Fruit fly (Drosophila melanogaster): ENCODE measurements around the gene rg.

Gene rg

dm6 chrX:5084146-5085085 lies 1.1 kb upstream of the rg start, which contains the start of gene CG32767:
Gene CG32767 (minus strand): TSS chrX:5084768.
- TF ChIP-seq fd96Ca (GFP tag; IDR thresholded peaks at IDR 0.05): peak; percentile 43; the same call in 2 of the 3 replicates
- no peak for TF ChIP-seq CG12605 (GFP tag; IDR thresholded peaks at IDR 0.05)
- TF ChIP-seq D1 (tag; optimal IDR thresholded peaks at IDR 0.05): no peak
- no peak for TF ChIP-seq CG32121 (GFP tag; IDR thresholded peaks at IDR 0.05)
- no peak for TF ChIP-seq Pif1B (GFP tag; optimal IDR thresholded peaks at IDR 0.05)
- no peak for TF ChIP-seq CG9948 (tag; optimal IDR thresholded peaks at IDR 0.05)
- no peak for TF ChIP-seq CG34367 (tag; optimal IDR thresholded peaks at IDR 0.05)
- peak; percentile 8 for TF ChIP-seq CG8159 (tag; optimal IDR thresholded peaks at IDR 0.05)
- TF ChIP-seq CG10348 (GFP tag; IDR thresholded peaks at IDR 0.05): no peak
- peak; percentile 30; the same call in 1 of the 3 replicates for TF ChIP-seq CG4496 (GFP tag; IDR thresholded peaks at IDR 0.05)
- TF ChIP-seq CG17806 (tag; optimal IDR thresholded peaks at IDR 0.05): no peak
- TF ChIP-seq Snoo (tag; optimal IDR thresholded peaks at IDR 0.05): no peak
- TF ChIP-seq EcR (GFP tag; optimal IDR thresholded peaks at IDR 0.05): no peak
- no peak for TF ChIP-seq Ets98B (GFP tag; IDR thresholded peaks at IDR 0.05)
- TF ChIP-seq CG14655 (GFP tag; optimal IDR thresholded peaks at IDR 0.05): no peak
- TF ChIP-seq CG15710 (tag; optimal IDR thresholded peaks at IDR 0.05): no peak
- TF ChIP-seq gl (tag; optimal IDR thresholded peaks at IDR 0.05): no peak
- peak; percentile 34 for TF ChIP-seq Pif1A (GFP tag; optimal IDR thresholded peaks at IDR 0.05)
- TF ChIP-seq CG8301 (tag; optimal IDR thresholded peaks at IDR 0.05): peak; percentile 0
- TF ChIP-seq CG13204 (GFP tag; optimal IDR thresholded peaks at IDR 0.05): no peak
- no peak for TF ChIP-seq rn (GFP tag; IDR thresholded peaks at IDR 0.05)

- TF ChIP-seq Snoo (tag; optimal IDR thresholded peaks at IDR 0.05): no peak
- TF ChIP-seq Pif1A (GFP tag; optimal IDR thresholded peaks at IDR 0.05): no peak
- no peak for TF ChIP-seq D1 (tag; optimal IDR thresholded peaks at IDR 0.05)
- TF ChIP-seq CG12605 (GFP tag; IDR thresholded peaks at IDR 0.05): no peak
- TF ChIP-seq CG15710 (tag; optimal IDR thresholded peaks at IDR 0.05): no peak
- no peak for TF ChIP-seq CG4496 (GFP tag; IDR thresholded peaks at IDR 0.05)
- no peak for TF ChIP-seq CG8159 (tag; optimal IDR thresholded peaks at IDR 0.05)
- TF ChIP-seq CG17806 (tag; optimal IDR thresholded peaks at IDR 0.05): no peak
- TF ChIP-seq CG8301 (tag; optimal IDR thresholded peaks at IDR 0.05): no peak
- no peak for TF ChIP-seq CG34367 (tag; optimal IDR thresholded peaks at IDR 0.05)
Observed at dm6 chrX:5085086-5085468, 482 bp upstream of the rg start.

DNA sequence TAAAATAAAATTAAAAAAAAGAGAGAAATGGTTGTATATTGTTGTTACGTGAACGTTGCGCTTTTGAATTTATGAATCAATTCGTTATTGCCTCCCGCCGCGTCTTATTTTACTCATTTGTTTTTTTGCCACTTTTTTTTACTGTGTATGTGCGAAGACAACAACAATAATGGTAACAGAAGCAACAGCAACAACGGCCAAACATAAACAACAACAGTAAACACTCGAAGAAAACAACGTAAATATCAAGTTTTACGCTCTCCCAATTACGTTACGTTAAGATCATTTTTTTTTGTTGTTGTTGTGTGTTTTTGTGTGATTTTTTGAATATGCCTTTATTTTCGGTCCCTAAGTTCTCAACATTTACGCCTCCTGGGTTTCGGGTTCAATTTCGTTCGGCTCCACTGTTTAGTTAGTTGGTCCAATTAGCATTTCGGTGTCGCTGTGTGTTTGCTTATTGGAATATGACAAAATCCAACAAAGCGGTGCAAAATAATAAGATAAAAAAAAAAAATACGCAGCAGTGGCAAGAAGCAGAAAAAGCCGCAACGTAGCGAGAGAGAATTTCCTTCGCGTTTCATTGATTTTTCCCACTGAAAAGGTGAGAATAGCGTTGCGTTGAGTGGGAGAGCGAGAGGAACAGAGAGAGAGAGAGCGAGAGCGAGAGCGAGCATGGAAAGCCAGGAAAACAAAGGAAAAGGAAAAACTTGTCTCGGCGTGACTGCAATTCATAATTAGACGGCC lies 577 bp downstream of the rg start:
- TF ChIP-seq Pif1B (GFP tag; optimal IDR thresholded peaks at IDR 0.05) (peak; percentile 16), CG8159 (tag; optimal IDR thresholded peaks at IDR 0.05) (peak; percentile 28), CG34367 (tag; optimal IDR thresholded peaks at IDR 0.05) (no peak), CG14655 (GFP tag; optimal IDR thresholded peaks at IDR 0.05) (peak; percentile 65), CG17806 (tag; optimal IDR thresholded peaks at IDR 0.05) (peak; percentile 39), CG9948 (tag; optimal IDR thresholded peaks at IDR 0.05) (peak; percentile 30), Snoo (tag; optimal IDR thresholded peaks at IDR 0.05) (peak; percentile 6), fd96Ca (GFP tag; IDR thresholded peaks at IDR 0.05) (no peak), CG32121 (GFP tag; IDR thresholded peaks at IDR 0.05) (no peak; the same call in none of the 2 replicates), CG4496 (GFP tag; IDR thresholded peaks at IDR 0.05) (peak; percentile 35; the same call in 1 of the 3 replicates), CG8301 (tag; optimal IDR thresholded peaks at IDR 0.05) (peak; percentile 38), CG13204 (GFP tag; optimal IDR thresholded peaks at IDR 0.05) (no peak)

DNA sequence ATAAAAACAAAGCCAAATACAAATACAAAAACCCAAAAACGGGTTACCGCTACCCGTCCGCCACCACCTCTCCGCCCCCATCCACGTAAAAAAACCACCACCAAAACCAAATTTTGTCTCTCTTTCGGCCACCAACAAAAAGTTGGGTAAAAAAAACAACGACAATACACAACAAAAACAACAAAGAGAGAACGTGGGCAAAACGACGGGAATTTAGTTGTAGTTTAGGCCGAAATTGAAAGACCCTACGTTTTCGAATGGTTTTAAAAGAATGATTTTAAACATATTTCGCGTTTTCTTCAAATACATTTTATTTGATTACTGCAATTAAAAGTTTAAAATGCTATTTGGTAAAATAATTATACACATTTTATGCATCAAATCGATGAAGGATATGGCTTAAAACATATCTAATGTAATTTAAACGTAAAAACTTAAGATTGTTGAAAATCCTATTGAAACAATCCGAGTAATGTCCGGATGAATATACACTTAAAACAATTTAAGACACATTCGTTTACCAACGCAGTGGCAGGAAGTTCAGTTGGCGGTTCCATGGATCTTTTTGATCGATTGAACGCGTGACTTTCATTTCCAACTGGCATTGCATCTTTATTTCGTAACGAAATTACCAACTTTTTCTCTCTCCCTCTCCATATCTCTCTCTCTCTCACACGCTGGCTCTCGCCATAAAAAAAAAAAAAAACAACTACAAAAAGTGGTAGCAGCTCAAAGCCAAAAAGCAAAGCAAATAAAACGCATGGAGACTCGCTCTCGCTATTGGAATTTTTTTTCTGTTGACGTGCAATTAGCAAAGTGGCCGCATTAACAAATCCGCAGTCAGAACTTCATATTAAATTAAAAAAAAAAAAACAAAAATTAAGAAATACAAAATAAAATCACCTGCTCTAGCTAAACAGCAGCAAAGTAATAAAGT lies 1.4 kb downstream of the rg start:
- TF ChIP-seq gl (tag; optimal IDR thresholded peaks at IDR 0.05) (peak; percentile 83), CG10348 (GFP tag; IDR thresholded peaks at IDR 0.05) (no peak), CG32121 (GFP tag; IDR thresholded peaks at IDR 0.05) (peak; percentile 70), CG9948 (tag; optimal IDR thresholded peaks at IDR 0.05) (peak; percentile 46), CG8159 (tag; optimal IDR thresholded peaks at IDR 0.05) (peak; percentile 42), CG8301 (tag; optimal IDR thresholded peaks at IDR 0.05) (peak; percentile 58), D1 (tag; optimal IDR thresholded peaks at IDR 0.05) (peak; percentile 5), CG12605 (GFP tag; IDR thresholded peaks at IDR 0.05) (peak; percentile 87), CG34367 (tag; optimal IDR thresholded peaks at IDR 0.05) (peak; percentile 40), CG14655 (GFP tag; optimal IDR thresholded peaks at IDR 0.05) (peak; percentile 72), Pif1B (GFP tag; optimal IDR thresholded peaks at IDR 0.05) (no peak), Snoo (tag; optimal IDR thresholded peaks at IDR 0.05) (peak; percentile 41), CG4496 (GFP tag; IDR thresholded peaks at IDR 0.05) (peak; percentile 84), Pif1A (GFP tag; optimal IDR thresholded peaks at IDR 0.05) (peak; percentile 63), EcR (GFP tag; optimal IDR thresholded peaks at IDR 0.05) (no peak), Ets98B (GFP tag; IDR thresholded peaks at IDR 0.05) (peak; percentile 70), CG15710 (tag; optimal IDR thresholded peaks at IDR 0.05) (peak; percentile 43), CG13204 (GFP tag; optimal IDR thresholded peaks at IDR 0.05) (peak; percentile 71), fd96Ca (GFP tag; IDR thresholded peaks at IDR 0.05) (no peak; the same call in 1 of the 3 replicates), rn (GFP tag; IDR thresholded peaks at IDR 0.05) (peak; percentile 50; the same call in 1 of the 2 replicates), CG17806 (tag; optimal IDR thresholded peaks at IDR 0.05) (peak; percentile 44)
